Fruit fly (Drosophila melanogaster): ENCODE results near the gene CG32536.

The CG32536 gene

dm6 chrX:19276489-19277117 lies at the start of gene CG32536, which contains the start of gene CG32537:
Gene CG32536 (minus strand): TSS chrX:19276898.
Gene CG32537 (minus strand): TSS chrX:19276539.
- TF ChIP-seq CG6163 (GFP tag; IDR thresholded peaks at IDR 0.05) (no peak), Sox102F (GFP tag; optimal IDR thresholded peaks at IDR 0.05) (no peak), Eip75B (GFP tag; optimal IDR thresholded peaks at IDR 0.05) (no peak), Eip78C (GFP tag) (peak; percentile 34), Sox14 (GFP tag; optimal IDR thresholded peaks at IDR 0.05) (no peak), cyc (GFP tag; optimal IDR thresholded peaks at IDR 0.05) (no peak), topi (GFP tag; optimal IDR thresholded peaks at IDR 0.05) (no peak)

dm6 chrX:19325729-19326473 lies 49.2 kb upstream of the CG32536 start:
- TF ChIP-seq esn (GFP tag; optimal IDR thresholded peaks at IDR 0.05) (peak; percentile 9), CG11902 (GFP tag; optimal IDR thresholded peaks at IDR 0.05) (no peak), dsx (GFP tag; optimal IDR thresholded peaks at IDR 0.05; ENCODE audit: poor library complexity, severe bottlenecking) (peak; percentile 58), Eip78C (GFP tag) (peak; percentile 59), Met (GFP tag; optimal IDR thresholded peaks at IDR 0.05) (peak; percentile 24), CG6808 (GFP tag; optimal IDR thresholded peaks at IDR 0.05) (no peak), CG3919 (GFP tag; optimal IDR thresholded peaks at IDR 0.05) (peak; percentile 7)

- TF ChIP-seq pdm3 (GFP tag; optimal IDR thresholded peaks at IDR 0.05) (no peak), fkh (GFP tag; optimal IDR thresholded peaks at IDR 0.05) (no peak), lz (GFP tag; optimal IDR thresholded peaks at IDR 0.05) (no peak), Hr38 (GFP tag; optimal IDR thresholded peaks at IDR 0.05) (no peak), Hr39 (GFP tag; optimal IDR thresholded peaks at IDR 0.05) (peak; percentile 11), cyc (GFP tag; optimal IDR thresholded peaks at IDR 0.05) (peak; percentile 2), Smox (GFP tag; optimal IDR thresholded peaks at IDR 0.05) (peak; percentile 0), svp (GFP tag) (peak; percentile 78), fd59A (GFP tag; optimal IDR thresholded peaks at IDR 0.05) (no peak), Sox15 (GFP tag; optimal IDR thresholded peaks at IDR 0.05) (no peak), esn (GFP tag; optimal IDR thresholded peaks at IDR 0.05) (peak; percentile 0), CG8632 (GFP tag; optimal IDR thresholded peaks at IDR 0.05) (no peak), Eip93F (GFP tag; optimal IDR thresholded peaks at IDR 0.05) (peak; percentile 57), CG8119 (GFP tag; IDR thresholded peaks at IDR 0.05) (no peak)
Measured at dm6 chrX:19324576-19325353, 48.1 kb upstream of the CG32536 start.

- TF ChIP-seq Sox15 (GFP tag; optimal IDR thresholded peaks at IDR 0.05): peak; percentile 66
- TF ChIP-seq Ets96B (tag; optimal IDR thresholded peaks at IDR 0.05): peak; percentile 83
- TF ChIP-seq Gug (GFP tag; IDR thresholded peaks at IDR 0.05): peak; percentile 92
- peak; percentile 95 for TF ChIP-seq Hr4 (GFP tag; optimal IDR thresholded peaks at IDR 0.05)
- TF ChIP-seq Met (GFP tag; optimal IDR thresholded peaks at IDR 0.05): peak; percentile 90
- peak; percentile 82 for TF ChIP-seq cyc (GFP tag; optimal IDR thresholded peaks at IDR 0.05)
- TF ChIP-seq CG6792 (GFP tag; optimal IDR thresholded peaks at IDR 0.05): peak; percentile 89
- TF ChIP-seq achi (GFP tag; optimal IDR thresholded peaks at IDR 0.05): peak; percentile 91
- TF ChIP-seq vri (GFP tag; optimal IDR thresholded peaks at IDR 0.05): peak; percentile 80
- TF ChIP-seq esn (GFP tag; optimal IDR thresholded peaks at IDR 0.05): peak; percentile 91
- TF ChIP-seq CG8119 (GFP tag; IDR thresholded peaks at IDR 0.05): peak; percentile 95
- peak; percentile 74 for TF ChIP-seq Ets21C (GFP tag; optimal IDR thresholded peaks at IDR 0.05)
- TF ChIP-seq CG10631 (GFP tag; optimal IDR thresholded peaks at IDR 0.05): peak; percentile 91
- TF ChIP-seq eg (GFP tag; IDR thresholded peaks at IDR 0.05): peak; percentile 95
- no peak for TF ChIP-seq Hr38 (GFP tag; optimal IDR thresholded peaks at IDR 0.05)
- peak; percentile 91 for TF ChIP-seq CG6276 (GFP tag; optimal IDR thresholded peaks at IDR 0.05)
- TF ChIP-seq Sox14 (GFP tag; optimal IDR thresholded peaks at IDR 0.05): peak; percentile 91
- peak; percentile 91 for TF ChIP-seq pdm3 (GFP tag; optimal IDR thresholded peaks at IDR 0.05)
- TF ChIP-seq CG9139 (GFP tag; optimal IDR thresholded peaks at IDR 0.05): peak; percentile 51
- TF ChIP-seq CG11902 (GFP tag; optimal IDR thresholded peaks at IDR 0.05): peak; percentile 74
- peak; percentile 92 for TF ChIP-seq net (GFP tag; optimal IDR thresholded peaks at IDR 0.05)
- peak; percentile 54 for TF ChIP-seq CG11762 (GFP tag; optimal IDR thresholded peaks at IDR 0.05; ENCODE audit: insufficient read depth)
- TF ChIP-seq fd85E (GFP tag; optimal IDR thresholded peaks at IDR 0.05): peak; percentile 73
- peak; percentile 89 for TF ChIP-seq CG11294 (GFP tag; IDR thresholded peaks at IDR 0.05)
- peak; percentile 68 for TF ChIP-seq fd59A (GFP tag; optimal IDR thresholded peaks at IDR 0.05)
- TF ChIP-seq OdsH (GFP tag; optimal IDR thresholded peaks at IDR 0.05): peak; percentile 88
- TF ChIP-seq CG34406 (GFP tag; optimal IDR thresholded peaks at IDR 0.05): peak; percentile 88
- peak; percentile 86 for TF ChIP-seq Smox (GFP tag; optimal IDR thresholded peaks at IDR 0.05)
Measured at dm6 chrX:19323835-19324133, 47.1 kb upstream of the CG32536 start.

Data from whole organism, prepupa.